Worm (Caenorhabditis elegans) whole organism, early embryonic: Measurements from ENCODE around the gene C12D8.13.

Source experiments
- B0310.2 ChIP-seq: sonication (generic microtip); optimal IDR thresholded peaks from 2 replicates; lab custom pipeline; 2016; ENCODE audit warnings: mild to moderate bottlenecking, missing genetic modification characterization, missing compliant biosample characterization
- F13C5.2 ChIP-seq: sonication (generic microtip); optimal IDR thresholded peaks from 2 replicates; lab custom pipeline; 2017; ENCODE audit warnings: mild to moderate bottlenecking, missing genetic modification characterization, inconsistent platforms, missing compliant biosample characterization
- aly-1 ChIP-seq: sonication (generic microtip); optimal IDR thresholded peaks from 2 replicates; lab custom pipeline; 2016; ENCODE audit warnings: missing genetic modification characterization, missing compliant biosample characterization
- ama-1 ChIP-seq: fragments of 150-350 bp; optimal IDR thresholded peaks from 2 replicates; lab custom pipeline; 2014
- ceh-13 ChIP-seq: fragments of 200-800 bp; sonication (Bioruptor generic); optimal IDR thresholded peaks from 2 replicates; lab custom pipeline; 2018; ENCODE audit warnings: mild to moderate bottlenecking, missing genetic modification characterization, missing compliant biosample characterization
- ceh-36 ChIP-seq: sonication (generic microtip); optimal IDR thresholded peaks from 2 replicates; lab custom pipeline; 2016; ENCODE audit warnings: missing genetic modification characterization, inconsistent platforms, missing compliant biosample characterization
- ets-7 ChIP-seq: sonication (generic microtip); optimal IDR thresholded peaks from 2 replicates; lab custom pipeline; 2016; ENCODE audit warnings: missing genotype, missing genetic modification characterization, missing compliant biosample characterization
- flt-1 ChIP-seq: fragments of 200-800 bp; sonication (Bioruptor generic); IDR thresholded peaks from 2 replicates; pipeline ENCODE4 v1.3.6; 2022; ENCODE audit warnings: missing genetic modification characterization, missing compliant biosample characterization
- hmbx-1 ChIP-seq: sonication (generic microtip); optimal IDR thresholded peaks from 2 replicates; lab custom pipeline; 2016; ENCODE audit warnings: mild to moderate bottlenecking, missing genetic modification characterization, missing compliant biosample characterization
- hmg-4 ChIP-seq: fragments of 200-800 bp; sonication (Bioruptor generic); optimal IDR thresholded peaks from 2 replicates; lab custom pipeline; 2018; ENCODE audit warnings: mild to moderate bottlenecking, missing genetic modification characterization, missing compliant biosample characterization
- hnd-1 ChIP-seq: sonication (generic microtip); optimal IDR thresholded peaks from 2 replicates; lab custom pipeline; 2016; ENCODE audit warnings: missing genetic modification characterization, missing compliant biosample characterization
- pes-1 ChIP-seq: fragments of 200-800 bp; sonication (Bioruptor generic); IDR thresholded peaks from 2 replicates; pipeline ENCODE4 v1.3.6; 2022; ENCODE audit warnings: missing genetic modification reagents, missing genetic modification characterization, missing compliant biosample characterization
- scrt-1 ChIP-seq: fragments of 200-800 bp; sonication (Bioruptor generic); IDR thresholded peaks from 2 replicates; pipeline ENCODE4 v1.3.6; 2022; ENCODE audit warnings: missing genetic modification characterization, missing compliant biosample characterization
- sea-1 ChIP-seq: fragments of 200-800 bp; sonication (Bioruptor generic); conservative IDR thresholded peaks from 2 replicates; pipeline ENCODE4 v1.3.6; 2022; ENCODE audit warnings: missing genetic modification characterization, missing compliant biosample characterization
- tbx-11 ChIP-seq: fragments of 200-800 bp; sonication (Bioruptor generic); IDR thresholded peaks from 2 replicates; pipeline ENCODE4 v1.3.6; 2022; ENCODE audit warnings: missing genetic modification characterization, missing compliant biosample characterization
- tbx-37 ChIP-seq: fragments of 200-800 bp; sonication (Bioruptor generic); conservative IDR thresholded peaks from 2 replicates; pipeline ENCODE4 v1.3.6; 2022; ENCODE audit warnings: missing genetic modification reagents, missing genetic modification characterization, missing compliant biosample characterization
- tra-4 ChIP-seq: sonication (generic microtip); optimal IDR thresholded peaks from 2 replicates; lab custom pipeline; 2017; ENCODE audit warnings: missing genetic modification characterization, missing compliant biosample characterization

The C12D8.13 gene

DNA sequence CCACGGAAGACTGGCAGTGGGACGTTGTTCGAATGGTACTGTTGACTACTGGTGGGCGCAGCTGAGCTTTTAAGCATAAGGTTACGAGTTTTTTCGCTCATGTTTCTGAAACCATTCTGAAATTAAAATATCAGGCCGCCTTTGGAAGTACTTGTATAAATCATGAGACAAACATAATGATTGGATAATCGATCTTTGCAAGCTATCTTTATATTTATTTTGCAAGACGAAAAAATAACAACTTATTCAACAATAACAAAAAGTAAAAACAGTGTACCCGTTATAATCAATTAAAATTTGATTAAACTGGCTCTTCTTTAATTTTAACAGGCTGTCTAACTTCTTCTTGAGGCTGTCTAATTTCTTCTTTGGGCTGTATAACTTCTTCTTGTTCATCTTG lies 15.0 kb downstream of the C12D8.13 start, which contains the start of gene ZK856.16:
Gene ZK856.16 (minus strand): TSS at position 101 of the 400 bp plus-strand sequence.
- TF ChIP-seq ama-1 (lab: Kevin White, UChicago) (no peak), hmg-4 (GFP tag; lab: Kevin White, UChicago) (no peak), tra-4 (tag; lab: Kevin White, UChicago) (no peak), sea-1 (no peak), scrt-1 (GFP tag; lab: Robert Waterston, UW) (no peak), F13C5.2 (no peak), tbx-37 (GFP tag; lab: Robert Waterston, UW) (no peak), hnd-1 (no peak)

ce11 chrV:10204863-10205338 lies 15.6 kb downstream of the C12D8.13 start, which contains the start of the genes ZK856.19 and ZK856.11:
TSS of gene ZK856.19 (minus strand) at chrV:10204913.
TSS of gene ZK856.11 (minus strand) at chrV:10204938.
- no peak for TF ChIP-seq ceh-13 (GFP tag; lab: Kevin White, UChicago)
- TF ChIP-seq aly-1 (tag; lab: Kevin White, UChicago) = no peak
- no peak for TF ChIP-seq flt-1 (GFP tag; lab: Robert Waterston, UW)
- TF ChIP-seq scrt-1 (GFP tag; lab: Robert Waterston, UW) = no peak
- no peak for TF ChIP-seq B0310.2
- no peak for TF ChIP-seq hmg-4 (GFP tag; lab: Kevin White, UChicago)
- no peak for TF ChIP-seq tbx-37 (GFP tag; lab: Robert Waterston, UW)
- no peak for TF ChIP-seq hnd-1
- TF ChIP-seq pes-1 (GFP tag; lab: Robert Waterston, UW) = no peak

- TF ChIP-seq ceh-13 (GFP tag; lab: Kevin White, UChicago) (no peak), scrt-1 (GFP tag; lab: Robert Waterston, UW) (no peak), sea-1 (no peak), tra-4 (tag; lab: Kevin White, UChicago) (no peak), hnd-1 (no peak), ceh-36 (no peak), B0310.2 (no peak), aly-1 (tag; lab: Kevin White, UChicago) (no peak), ama-1 (lab: Kevin White, UChicago) (no peak), hmbx-1 (tag; lab: Kevin White, UChicago) (no peak), F13C5.2 (no peak)
Measured at ce11 chrV:10203435-10204009, 17.0 kb downstream of the C12D8.13 start, which contains the start of gene chpf-1. TSS of gene chpf-1 (minus strand) at chrV:10203485.

DNA sequence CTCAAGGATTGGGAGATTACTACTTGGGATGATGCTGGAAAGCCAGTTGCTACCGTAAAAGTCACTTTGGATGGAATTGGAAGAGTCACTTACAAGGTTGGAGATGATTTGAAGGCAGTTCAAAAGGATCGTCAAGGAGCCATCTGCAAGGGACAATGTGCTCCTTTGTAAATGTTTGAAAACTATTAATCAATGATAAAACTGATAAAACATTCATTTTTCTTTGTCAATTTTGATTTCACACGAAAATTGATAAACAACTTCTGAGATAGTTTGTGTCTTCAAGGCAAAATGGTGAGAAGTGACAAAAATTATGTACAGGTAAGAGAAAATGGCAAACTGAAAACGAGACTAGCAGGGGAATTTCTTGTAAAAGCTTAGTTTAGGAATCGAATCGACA lies 18.2 kb downstream of the C12D8.13 start:
- TF ChIP-seq flt-1 (GFP tag; lab: Robert Waterston, UW) (no peak), pes-1 (GFP tag; lab: Robert Waterston, UW) (no peak), tra-4 (tag; lab: Kevin White, UChicago) (no peak), hmg-4 (GFP tag; lab: Kevin White, UChicago) (no peak), sea-1 (no peak)

- TF ChIP-seq tbx-37 (GFP tag; lab: Robert Waterston, UW) = no peak
- TF ChIP-seq ceh-36 = no peak
- no peak for TF ChIP-seq tbx-11 (GFP tag; lab: Robert Waterston, UW)
- no peak for TF ChIP-seq scrt-1 (GFP tag; lab: Robert Waterston, UW)
- no peak for TF ChIP-seq flt-1 (GFP tag; lab: Robert Waterston, UW)
- no peak for TF ChIP-seq pes-1 (GFP tag; lab: Robert Waterston, UW)
Measured at ce11 chrV:10201913-10202312, 18.6 kb downstream of the C12D8.13 start, which contains the start of gene ZK856.7. TSS of gene ZK856.7 (plus strand) at chrV:10202098.

- TF ChIP-seq ceh-36 (no peak), sea-1 (no peak), flt-1 (GFP tag; lab: Robert Waterston, UW) (no peak)
Measured at ce11 chrV:10198386-10198785, 22.1 kb downstream of the C12D8.13 start, which contains the start of gene ZK856.6. TSS of gene ZK856.6 (plus strand) at chrV:10198686.

- TF ChIP-seq tbx-11 (GFP tag; lab: Robert Waterston, UW) = no peak
- TF ChIP-seq B0310.2 = no peak
- no peak for TF ChIP-seq ets-7
- no peak for TF ChIP-seq pes-1 (GFP tag; lab: Robert Waterston, UW)
- TF ChIP-seq ceh-13 (GFP tag; lab: Kevin White, UChicago) = no peak
- no peak for TF ChIP-seq ceh-36
- no peak for TF ChIP-seq aly-1 (tag; lab: Kevin White, UChicago)
- no peak for TF ChIP-seq flt-1 (GFP tag; lab: Robert Waterston, UW)
- no peak for TF ChIP-seq tra-4 (tag; lab: Kevin White, UChicago)
- no peak for TF ChIP-seq hnd-1
- TF ChIP-seq hmbx-1 (tag; lab: Kevin White, UChicago) = no peak
- TF ChIP-seq F13C5.2 = no peak
- no peak for TF ChIP-seq hmg-4 (GFP tag; lab: Kevin White, UChicago)
- no peak for TF ChIP-seq tbx-37 (GFP tag; lab: Robert Waterston, UW)
- TF ChIP-seq sea-1 = no peak
- TF ChIP-seq scrt-1 (GFP tag; lab: Robert Waterston, UW) = no peak
Measured at ce11 chrV:10191242-10191641, 29.3 kb downstream of the C12D8.13 start.

- TF ChIP-seq flt-1 (GFP tag; lab: Robert Waterston, UW) = no peak
- TF ChIP-seq hnd-1 = no peak
- TF ChIP-seq aly-1 (tag; lab: Kevin White, UChicago) = no peak
- no peak for TF ChIP-seq ceh-36
- no peak for TF ChIP-seq ets-7
- no peak for TF ChIP-seq sea-1
- no peak for TF ChIP-seq F13C5.2
- TF ChIP-seq tra-4 (tag; lab: Kevin White, UChicago) = no peak
- no peak for TF ChIP-seq ceh-13 (GFP tag; lab: Kevin White, UChicago)
- no peak for TF ChIP-seq hmbx-1 (tag; lab: Kevin White, UChicago)
- no peak for TF ChIP-seq pes-1 (GFP tag; lab: Robert Waterston, UW)
Measured at ce11 chrV:10190081-10190556, 30.4 kb downstream of the C12D8.13 start, which contains the start of gene ZK856.5. TSS of gene ZK856.5 (minus strand) at chrV:10190131.
